Worm (Caenorhabditis elegans) whole organism, late embryonic: Measurements from ENCODE around the gene W09G12.9.
A peak's percentile ranks its signal among the peaks of the same experiment; 100 is the strongest.

Experiments used
- C08G9.2 ChIP-seq: sonication (generic microtip); optimal IDR thresholded peaks from 2 replicates; lab custom pipeline; 2016; ENCODE audit warnings: mild to moderate bottlenecking, missing genetic modification characterization, moderate library complexity, missing compliant biosample characterization
- C38D4.7 ChIP-seq: fragments of 200-800 bp; sonication (Bioruptor generic); optimal IDR thresholded peaks from 2 replicates; lab custom pipeline; 2018; ENCODE audit warnings: mild to moderate bottlenecking, missing genetic modification characterization, moderate library complexity, missing compliant biosample characterization
- F13H6.1 ChIP-seq: sonication (generic microtip); optimal IDR thresholded peaks from 2 replicates; lab custom pipeline; 2016; ENCODE audit warnings: missing genetic modification characterization, missing compliant biosample characterization
- K09A11.1 ChIP-seq: sonication (generic microtip); optimal IDR thresholded peaks from 2 replicates; lab custom pipeline; 2017; ENCODE audit warnings: antibody characterized with exemption, mild to moderate bottlenecking, missing genetic modification characterization, missing compliant biosample characterization; ENCODE audit not compliant: insufficient read depth
- Y22D7AL.16 ChIP-seq: sonication (generic microtip); optimal IDR thresholded peaks from 2 replicates; lab custom pipeline; 2016; ENCODE audit warnings: missing genetic modification characterization, missing compliant biosample characterization
- ceh-18 ChIP-seq: sonication (generic microtip); optimal IDR thresholded peaks from 2 replicates; lab custom pipeline; 2016; ENCODE audit warnings: missing genetic modification characterization, missing compliant biosample characterization
- ceh-2 ChIP-seq: sonication (generic microtip); optimal IDR thresholded peaks from 2 replicates; lab custom pipeline; 2016; ENCODE audit warnings: missing genotype, missing genetic modification characterization, missing compliant biosample characterization
- ceh-22 ChIP-seq: sonication (generic microtip); optimal IDR thresholded peaks from 2 replicates; lab custom pipeline; 2017; ENCODE audit warnings: missing biosample characterization, missing genetic modification characterization
- ceh-24 ChIP-seq: sonication (generic microtip); optimal IDR thresholded peaks from 2 replicates; lab custom pipeline; 2016; ENCODE audit warnings: mild to moderate bottlenecking, missing genetic modification characterization, missing compliant biosample characterization
- ceh-31 ChIP-seq: sonication (generic microtip); optimal IDR thresholded peaks from 2 replicates; lab custom pipeline; 2016; ENCODE audit warnings: missing genetic modification characterization, missing compliant biosample characterization
- ceh-34 ChIP-seq: sonication (generic microtip); optimal IDR thresholded peaks from 2 replicates; lab custom pipeline; 2016; ENCODE audit warnings: mild to moderate bottlenecking, missing genetic modification characterization, missing compliant biosample characterization
- ceh-9 ChIP-seq: sonication (generic microtip); optimal IDR thresholded peaks from 2 replicates; lab custom pipeline; 2016; ENCODE audit warnings: mild to moderate bottlenecking, missing genetic modification characterization, inconsistent platforms, missing compliant biosample characterization
- che-1 ChIP-seq: sonication (generic microtip); optimal IDR thresholded peaks from 2 replicates; lab custom pipeline; 2016; ENCODE audit warnings: mild to moderate bottlenecking, missing genetic modification characterization, missing compliant biosample characterization
- elt-4 ChIP-seq: sonication (generic microtip); optimal IDR thresholded peaks from 2 replicates; lab custom pipeline; 2016; ENCODE audit warnings: missing genetic modification characterization, missing compliant biosample characterization
- eyg-1 ChIP-seq: sonication (generic microtip); optimal IDR thresholded peaks from 2 replicates; lab custom pipeline; 2016; ENCODE audit warnings: missing genotype, missing genetic modification characterization, missing compliant biosample characterization
- fax-1 ChIP-seq: sonication (generic microtip); optimal IDR thresholded peaks from 2 replicates; lab custom pipeline; 2016; ENCODE audit warnings: missing genotype, missing genetic modification characterization, missing compliant biosample characterization
- fkh-10 ChIP-seq: fragments of 150-350 bp; optimal IDR thresholded peaks from 2 replicates; lab custom pipeline; 2014; ENCODE audit warnings: missing biosample characterization, missing genetic modification reagents, missing genetic modification characterization
- gmeb-2 ChIP-seq: sonication (generic microtip); optimal IDR thresholded peaks from 2 replicates; lab custom pipeline; 2016; ENCODE audit warnings: missing genetic modification characterization, inconsistent platforms, missing compliant biosample characterization
- hlh-13 ChIP-seq: fragments of 200-800 bp; sonication (Bioruptor generic); optimal IDR thresholded peaks from 2 replicates; lab custom pipeline; 2018; ENCODE audit warnings: mild to moderate bottlenecking, missing genetic modification characterization, missing compliant biosample characterization
- hlh-30 ChIP-seq: sonication (generic microtip); optimal IDR thresholded peaks from 2 replicates; lab custom pipeline; 2017; ENCODE audit warnings: antibody characterized with exemption, missing genetic modification characterization, missing compliant biosample characterization; ENCODE audit not compliant: insufficient read depth
- hlh-6 ChIP-seq: sonication (generic microtip); optimal IDR thresholded peaks from 2 replicates; lab custom pipeline; 2016; ENCODE audit warnings: missing genotype, missing genetic modification characterization, missing compliant biosample characterization
- hlh-8 ChIP-seq: sonication (generic microtip); optimal IDR thresholded peaks from 2 replicates; lab custom pipeline; 2016; ENCODE audit warnings: missing genotype, missing genetic modification characterization, missing compliant biosample characterization
- lim-6 ChIP-seq: sonication (generic microtip); optimal IDR thresholded peaks from 2 replicates; lab custom pipeline; 2016; ENCODE audit warnings: missing genetic modification characterization, missing compliant biosample characterization
- lin-11 ChIP-seq: fragments of 200-800 bp; sonication (Bioruptor generic); optimal IDR thresholded peaks from 2 replicates; lab custom pipeline; 2018; ENCODE audit warnings: mild to moderate bottlenecking, missing genetic modification characterization, missing compliant biosample characterization
- nfya-1 ChIP-seq: sonication (generic microtip); optimal IDR thresholded peaks from 2 replicates; lab custom pipeline; 2017; ENCODE audit warnings: missing genetic modification characterization, mild to moderate bottlenecking, missing compliant biosample characterization, antibody characterized with exemption, moderate library complexity
- nhr-11 ChIP-seq: fragments of 150-350 bp; optimal IDR thresholded peaks from 2 replicates; lab custom pipeline; 2014; ENCODE audit warnings: missing biosample characterization, missing genetic modification characterization
- pax-1 ChIP-seq: fragments of 150-350 bp; optimal IDR thresholded peaks from 2 replicates; lab custom pipeline; 2014; ENCODE audit warnings: missing biosample characterization, missing genetic modification characterization
- pros-1 ChIP-seq: fragments of 150-350 bp; optimal IDR thresholded peaks from 2 replicates; lab custom pipeline; 2014; ENCODE audit warnings: missing biosample characterization, missing genetic modification reagents, missing genetic modification characterization
- ref-2 ChIP-seq: sonication (generic microtip); optimal IDR thresholded peaks from 2 replicates; lab custom pipeline; 2016; ENCODE audit warnings: missing genetic modification characterization, missing compliant biosample characterization
- rnt-1 ChIP-seq: sonication (generic microtip); optimal IDR thresholded peaks from 2 replicates; lab custom pipeline; 2016; ENCODE audit warnings: missing genetic modification characterization, missing compliant biosample characterization
- sdc-2 ChIP-seq: sonication (generic microtip); optimal IDR thresholded peaks from 2 replicates; lab custom pipeline; 2016; ENCODE audit warnings: missing genotype, missing genetic modification characterization, missing compliant biosample characterization
- sox-2 ChIP-seq: fragments of 200-800 bp; sonication (Bioruptor generic); IDR thresholded peaks from 2 replicates; pipeline ENCODE4 v1.3.6; 2022; ENCODE audit warnings: missing genetic modification reagents, missing genetic modification characterization, missing compliant biosample characterization
- ttx-3 ChIP-seq: sonication (generic microtip); optimal IDR thresholded peaks from 2 replicates; lab custom pipeline; 2016; ENCODE audit warnings: missing genetic modification reagents, missing genetic modification characterization, missing compliant biosample characterization
- unc-3 ChIP-seq, 2 experiments: fragments of 200-800 bp in 1 of 2; sonication (Bioruptor generic) in 1 of 2; sonication (generic microtip) in 1 of 2; conservative IDR thresholded peaks in 1 of 2; optimal IDR thresholded peaks in 1 of 2; 2 replicates each; pipeline versions ENCODE4 v1.3.6 to Lab custom; 2016 to 2022; ENCODE audit warnings: missing compliant biosample characterization in 2 of 2, missing genetic modification characterization in 2 of 2, missing genetic modification reagents in 1 of 2
- unc-42 ChIP-seq: sonication (generic microtip); optimal IDR thresholded peaks from 2 replicates; lab custom pipeline; 2016; ENCODE audit warnings: missing genotype, missing genetic modification characterization, missing compliant biosample characterization
- unc-55 ChIP-seq: sonication (generic microtip); optimal IDR thresholded peaks from 2 replicates; lab custom pipeline; 2017; ENCODE audit warnings: missing biosample characterization, missing genetic modification reagents, missing genetic modification characterization
- unc-86 ChIP-seq: sonication (generic microtip); optimal IDR thresholded peaks from 2 replicates; lab custom pipeline; 2016; ENCODE audit warnings: missing genetic modification characterization, missing compliant biosample characterization
- zip-5 ChIP-seq: sonication (generic microtip); optimal IDR thresholded peaks from 2 replicates; lab custom pipeline; 2016; ENCODE audit warnings: missing genetic modification characterization, missing compliant biosample characterization
- ztf-16 ChIP-seq: sonication (generic microtip); optimal IDR thresholded peaks from 2 replicates; lab custom pipeline; 2017; ENCODE audit warnings: missing genetic modification characterization, missing compliant biosample characterization

Gene W09G12.9

DNA sequence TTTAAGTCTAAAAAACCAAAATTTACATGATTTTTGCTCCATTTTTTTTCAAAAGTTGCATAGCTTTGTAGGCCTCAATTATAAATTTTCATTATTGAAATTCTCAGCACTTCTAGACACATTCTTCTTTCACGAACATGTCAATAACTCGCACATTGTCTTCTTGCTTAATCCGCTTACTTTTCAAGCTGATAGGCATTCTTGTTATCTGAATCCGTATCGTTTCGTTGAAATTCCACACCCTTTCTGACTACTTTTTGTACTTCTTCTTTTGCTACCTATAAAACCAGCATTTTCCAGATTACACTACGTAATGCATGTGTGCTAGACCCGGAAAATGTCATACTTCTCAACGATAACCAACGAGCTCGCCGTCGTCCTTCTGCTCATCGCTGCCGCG, at the start of gene W09G12.9:
TSS of gene W09G12.9 (plus strand) at position 301 of the 400 bp plus-strand sequence.
- TF ChIP-seq rnt-1 (tag; lab: Kevin White, UChicago) = no peak
- TF ChIP-seq ceh-2 = no peak

DNA sequence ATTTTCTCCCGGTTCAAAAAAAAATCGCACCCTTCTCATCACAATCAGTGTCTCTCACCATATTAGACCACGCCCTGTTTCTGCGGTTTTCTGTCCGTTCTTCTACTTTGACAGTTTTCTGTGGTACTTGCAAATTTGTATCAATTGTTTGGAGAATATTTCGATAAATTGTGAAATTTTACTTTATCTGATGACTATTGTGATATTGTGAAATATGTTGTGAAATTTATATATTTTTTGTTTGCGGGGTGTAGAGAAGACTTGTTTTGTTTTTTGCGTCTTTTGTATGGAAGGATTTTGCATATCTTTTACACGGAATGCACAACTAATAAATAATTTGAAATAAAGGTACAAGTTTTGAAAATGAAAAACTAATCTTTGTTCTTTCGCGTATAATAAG, 49.0 kb upstream of the W09G12.9 start:
- TF ChIP-seq elt-4 (no peak), ttx-3 (tag; lab: Kevin White, UChicago) (no peak), ceh-22 (tag; lab: Kevin White, UChicago) (no peak), sox-2 (GFP tag; lab: Robert Waterston, UW) (no peak), hlh-8 (tag; lab: Kevin White, UChicago) (no peak), hlh-13 (GFP tag; lab: Kevin White, UChicago) (no peak), unc-3 (GFP tag; conservative IDR thresholded peaks at IDR 0.05; lab: Robert Waterston, UW) (no peak), unc-3 (tag; optimal IDR thresholded peaks at IDR 0.05; lab: Kevin White, UChicago) (no peak), lim-6 (tag; lab: Kevin White, UChicago) (no peak), C08G9.2 (tag; lab: Kevin White, UChicago) (no peak), K09A11.1 (tag; lab: Kevin White, UChicago) (no peak), pax-1 (tag; lab: Kevin White, UChicago) (no peak), zip-5 (tag; lab: Kevin White, UChicago) (no peak), lin-11 (tag; lab: Kevin White, UChicago) (no peak), unc-42 (tag; lab: Kevin White, UChicago) (no peak), gmeb-2 (no peak), ceh-18 (no peak), fkh-10 (no peak), hlh-6 (no peak), ceh-24 (tag; lab: Kevin White, UChicago) (no peak), fax-1 (tag; lab: Kevin White, UChicago) (no peak)

DNA sequence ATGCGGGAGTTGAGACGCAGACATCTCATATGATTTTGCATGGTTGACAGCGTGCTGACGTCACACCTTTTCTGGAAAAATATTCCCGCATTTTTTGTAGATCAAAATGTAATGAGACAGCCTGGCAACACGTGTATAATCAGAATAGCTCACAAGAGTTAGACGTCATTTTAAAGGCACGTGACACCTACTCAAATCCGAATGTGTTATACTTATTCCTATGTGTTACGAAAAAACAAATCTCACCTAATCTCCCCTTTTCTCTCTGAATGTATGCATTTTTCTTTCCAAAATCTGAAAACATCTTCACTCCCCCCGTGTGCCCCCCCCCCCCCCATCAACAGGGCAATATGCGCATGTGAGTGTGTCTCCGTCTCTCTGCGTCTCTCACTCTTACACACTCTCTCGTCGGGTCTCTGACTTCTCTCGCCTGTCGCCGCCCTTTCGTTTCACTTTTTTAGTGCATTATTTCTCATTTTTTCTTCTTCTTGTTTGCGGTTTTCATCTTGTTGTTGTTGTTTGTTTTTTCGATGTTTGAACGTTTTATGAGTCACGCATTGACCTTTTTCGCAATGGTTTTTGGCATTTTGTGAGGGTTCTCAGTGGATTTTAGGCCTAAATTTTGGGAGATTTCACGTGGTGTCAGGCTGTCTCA, 48.0 kb upstream of the W09G12.9 start:
- TF ChIP-seq lin-11 (tag; lab: Kevin White, UChicago) (no peak), ceh-18 (no peak), hlh-6 (no peak), sdc-2 (tag; lab: Kevin White, UChicago) (no peak), hlh-30 (tag; lab: Kevin White, UChicago) (peak; percentile 67), unc-86 (tag; lab: Kevin White, UChicago) (no peak), nhr-11 (tag; lab: Kevin White, UChicago) (no peak), che-1 (tag; lab: Kevin White, UChicago) (no peak), rnt-1 (tag; lab: Kevin White, UChicago) (peak; percentile 1), ref-2 (tag; lab: Kevin White, UChicago) (no peak), nfya-1 (tag; lab: Kevin White, UChicago) (peak; percentile 20), eyg-1 (tag; lab: Kevin White, UChicago) (no peak), gmeb-2 (no peak), ceh-34 (no peak), C08G9.2 (tag; lab: Kevin White, UChicago) (no peak), fkh-10 (no peak), F13H6.1 (no peak), ceh-9 (no peak), ztf-16 (tag; lab: Kevin White, UChicago) (no peak), C38D4.7 (no peak), pros-1 (tag; lab: Kevin White, UChicago) (peak; percentile 5), unc-55 (GFP tag; lab: Kevin White, UChicago) (peak; percentile 20), ceh-31 (tag; lab: Kevin White, UChicago) (no peak), ttx-3 (tag; lab: Kevin White, UChicago) (no peak), Y22D7AL.16 (tag; lab: Kevin White, UChicago) (no peak)
